Worm (Caenorhabditis elegans): ENCODE measurements around the gene ttr-8.

- TF ChIP-seq W03F9.2 (tag; optimal IDR thresholded peaks at IDR 0.05) (no peak), him-1 (tag; optimal IDR thresholded peaks at IDR 0.05) (no peak)
Measured at ce11 chrIII:7588214-7588613, 23.1 kb upstream of the ttr-8 start, which contains the start of gene R13A5.15.
